Worm (Caenorhabditis elegans) whole organism, young adult: ENCODE data around the gene srh-127.

ENCODE experiments used
- F37B4.10 ChIP-seq: fragments of 200-800 bp; sonication (Bioruptor generic); IDR thresholded peaks from 2 replicates; pipeline ENCODE4 v1.3.6; 2022; ENCODE audit warnings: missing genetic modification characterization, missing compliant biosample characterization
- F57A8.1 ChIP-seq: fragments of 200-800 bp; sonication (Bioruptor generic); optimal IDR thresholded peaks from 2 replicates; lab custom pipeline; 2018; ENCODE audit warnings: mild to moderate bottlenecking, missing genetic modification characterization, moderate library complexity, missing compliant biosample characterization
- F57C9.4 ChIP-seq: sonication (generic microtip); optimal IDR thresholded peaks from 2 replicates; lab custom pipeline; 2017; ENCODE audit warnings: mild to moderate bottlenecking, missing genetic modification characterization, missing compliant biosample characterization
- K12H6.12 ChIP-seq: fragments of 200-800 bp; sonication (Bioruptor generic); optimal IDR thresholded peaks from 2 replicates; lab custom pipeline; 2018; ENCODE audit warnings: mild to moderate bottlenecking, missing genetic modification characterization, missing compliant biosample characterization
- ZK185.1 ChIP-seq: sonication (generic microtip); optimal IDR thresholded peaks from 2 replicates; lab custom pipeline; 2016; ENCODE audit warnings: mild to moderate bottlenecking, missing genetic modification characterization, missing compliant biosample characterization; ENCODE audit not compliant: poor library complexity, severe bottlenecking
- athp-1 ChIP-seq: sonication (generic microtip); optimal IDR thresholded peaks from 2 replicates; lab custom pipeline; 2017; ENCODE audit warnings: mild to moderate bottlenecking, missing genetic modification characterization, missing compliant biosample characterization
- attf-5 ChIP-seq: fragments of 200-800 bp; sonication (Bioruptor generic); optimal IDR thresholded peaks from 2 replicates; lab custom pipeline; 2018; ENCODE audit warnings: mild to moderate bottlenecking, missing genetic modification characterization, missing compliant biosample characterization
- bed-2 ChIP-seq: fragments of 200-800 bp; sonication (Bioruptor generic); IDR thresholded peaks from 2 replicates; pipeline ENCODE4 v1.3.6; 2022; ENCODE audit warnings: missing genetic modification reagents, missing genetic modification characterization, missing compliant biosample characterization
- ccch-3 ChIP-seq: fragments of 200-800 bp; sonication (Bioruptor generic); optimal IDR thresholded peaks from 2 replicates; lab custom pipeline; 2018; ENCODE audit warnings: mild to moderate bottlenecking, missing genetic modification characterization, missing compliant biosample characterization
- ceh-100 ChIP-seq: fragments of 200-800 bp; sonication (Bioruptor generic); IDR thresholded peaks from 2 replicates; pipeline ENCODE4 v1.3.6; 2022; ENCODE audit warnings: missing genetic modification reagents, missing genetic modification characterization, missing compliant biosample characterization
- ceh-58 ChIP-seq: fragments of 200-800 bp; sonication (Bioruptor generic); IDR thresholded peaks from 2 replicates; pipeline ENCODE4 v1.3.6; 2022; ENCODE audit warnings: missing genetic modification characterization, missing compliant biosample characterization
- ceh-79 ChIP-seq: sonication (generic microtip); optimal IDR thresholded peaks from 2 replicates; lab custom pipeline; 2017; ENCODE audit warnings: mild to moderate bottlenecking, missing genetic modification characterization, missing compliant biosample characterization
- die-1 ChIP-seq: sonication (generic microtip); optimal IDR thresholded peaks from 2 replicates; lab custom pipeline; 2016; ENCODE audit warnings: missing genotype, mild to moderate bottlenecking, missing genetic modification characterization, missing compliant biosample characterization
- dox-1 ChIP-seq: fragments of 200-800 bp; sonication (Bioruptor generic); IDR thresholded peaks from 2 replicates; pipeline ENCODE4 v1.3.6; 2022; ENCODE audit warnings: missing genetic modification reagents, missing genetic modification characterization, missing compliant biosample characterization
- dpl-1 ChIP-seq: fragments of 150-350 bp; optimal IDR thresholded peaks from 2 replicates; lab custom pipeline; 2014; ENCODE audit warnings: missing biosample characterization, missing genetic modification reagents, missing genetic modification characterization
- egrh-3 ChIP-seq: fragments of 200-800 bp; sonication (Bioruptor generic); IDR thresholded peaks from 2 replicates; pipeline ENCODE4 v1.3.6; 2022; ENCODE audit warnings: missing genetic modification reagents, missing genetic modification characterization, missing compliant biosample characterization
- fkh-3 ChIP-seq: sonication (generic microtip); optimal IDR thresholded peaks from 2 replicates; lab custom pipeline; 2016; ENCODE audit warnings: mild to moderate bottlenecking, missing genetic modification characterization, missing compliant biosample characterization
- gei-17 ChIP-seq: fragments of 200-800 bp; sonication (Bioruptor generic); optimal IDR thresholded peaks from 2 replicates; lab custom pipeline; 2018; ENCODE audit warnings: mild to moderate bottlenecking, missing genetic modification characterization, missing compliant biosample characterization
- hsf-1 ChIP-seq: fragments of 200-800 bp; sonication (Bioruptor generic); IDR thresholded peaks from 2 replicates; pipeline ENCODE4 v1.3.6; 2022; ENCODE audit warnings: missing genetic modification reagents, missing genetic modification characterization, missing compliant biosample characterization
- let-526 ChIP-seq: fragments of 200-800 bp; sonication (Bioruptor generic); IDR thresholded peaks from 2 replicates; pipeline ENCODE4 v1.3.6; 2022; ENCODE audit warnings: missing genetic modification reagents, missing genetic modification characterization, missing compliant biosample characterization
- lin-26 ChIP-seq: fragments of 200-800 bp; sonication (Bioruptor generic); IDR thresholded peaks from 2 replicates; pipeline ENCODE4 v1.3.6; 2022; ENCODE audit warnings: missing genetic modification reagents, missing genetic modification characterization, missing compliant biosample characterization
- lin-35 ChIP-seq, 3 experiments: fragments of 150-350 bp in 2 of 3; sonication (generic microtip) in 1 of 3; optimal IDR thresholded peaks; 2 replicates each; lab custom pipeline; 2014 to 2018; ENCODE audit warnings: missing biosample characterization in 3 of 3, missing genetic modification characterization in 3 of 3, missing genetic modification reagents in 3 of 3
- lin-54 ChIP-seq: fragments of 200-800 bp; sonication (Bioruptor generic); optimal IDR thresholded peaks from 2 replicates; lab custom pipeline; 2018; ENCODE audit warnings: mild to moderate bottlenecking, missing genetic modification characterization, missing compliant biosample characterization
- lir-1 ChIP-seq: fragments of 200-800 bp; sonication (Bioruptor generic); conservative IDR thresholded peaks from 2 replicates; pipeline ENCODE4 v1.3.6; 2022; ENCODE audit warnings: missing genetic modification reagents, missing genetic modification characterization, missing compliant biosample characterization
- madf-3 ChIP-seq: fragments of 200-800 bp; sonication (Bioruptor generic); IDR thresholded peaks from 2 replicates; pipeline ENCODE4 v1.3.6; 2022; ENCODE audit warnings: missing genetic modification reagents, missing genetic modification characterization, missing compliant biosample characterization
- mel-28 ChIP-seq: sonication (generic microtip); optimal IDR thresholded peaks from 2 replicates; lab custom pipeline; 2016; ENCODE audit warnings: borderline replicate concordance, mild to moderate bottlenecking, missing genetic modification characterization, missing compliant biosample characterization
- mes-4 ChIP-seq: sonication (generic microtip); optimal IDR thresholded peaks from 2 replicates; lab custom pipeline; 2016; ENCODE audit warnings: missing genotype, missing genetic modification characterization, missing compliant biosample characterization
- nfyb-1 ChIP-seq: fragments of 200-800 bp; sonication (Bioruptor generic); IDR thresholded peaks from 2 replicates; pipeline ENCODE4 v1.3.6; 2022; ENCODE audit warnings: missing genetic modification reagents, missing genetic modification characterization, missing compliant biosample characterization
- nhr-90 ChIP-seq: sonication (generic microtip); optimal IDR thresholded peaks from 2 replicates; lab custom pipeline; 2016; ENCODE audit warnings: missing genotype, mild to moderate bottlenecking, missing genetic modification characterization, missing compliant biosample characterization
- sea-2 ChIP-seq: fragments of 200-800 bp; sonication (Bioruptor generic); IDR thresholded peaks from 2 replicates; pipeline ENCODE4 v1.3.6; 2022; ENCODE audit warnings: missing genetic modification characterization, missing compliant biosample characterization
- sptf-2 ChIP-seq: fragments of 200-800 bp; sonication (Bioruptor generic); optimal IDR thresholded peaks from 2 replicates; lab custom pipeline; 2018; ENCODE audit warnings: mild to moderate bottlenecking, missing genetic modification characterization, missing compliant biosample characterization
- tlf-1 ChIP-seq: fragments of 200-800 bp; sonication (Bioruptor generic); optimal IDR thresholded peaks from 2 replicates; lab custom pipeline; 2018; ENCODE audit warnings: mild to moderate bottlenecking, missing genetic modification characterization, missing compliant biosample characterization
- unc-130 ChIP-seq: sonication (generic microtip); optimal IDR thresholded peaks from 2 replicates; lab custom pipeline; 2016; ENCODE audit warnings: missing genetic modification reagents, missing genetic modification characterization, missing compliant biosample characterization
- ztf-28 ChIP-seq: fragments of 200-800 bp; sonication (Bioruptor generic); IDR thresholded peaks from 2 replicates; pipeline ENCODE4 v1.3.6; 2022; ENCODE audit warnings: missing genetic modification reagents, missing genetic modification characterization, missing compliant biosample characterization

The srh-127 gene

DNA sequence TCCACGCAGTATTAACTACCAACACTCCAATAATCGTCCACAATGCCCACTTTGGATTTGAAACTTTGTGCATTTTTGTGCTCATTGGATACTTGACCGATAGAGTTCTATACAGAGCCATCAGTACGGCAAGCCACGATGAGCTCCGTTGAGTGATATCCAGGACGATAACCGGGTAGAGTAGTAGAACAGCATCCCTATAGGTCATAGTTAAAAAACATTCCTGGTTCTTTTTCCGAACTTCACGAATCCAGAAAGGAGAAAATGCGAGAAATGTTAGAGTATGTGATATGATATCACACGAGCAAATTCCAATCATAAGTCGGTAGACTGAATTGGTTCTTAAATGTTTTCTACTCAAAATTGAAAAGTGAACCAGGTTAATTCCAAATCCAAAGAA is 4.8 kb upstream of the srh-127 start:
- TF ChIP-seq ZK185.1 (tag; lab: Kevin White, UChicago) (no peak), fkh-3 (tag; lab: Kevin White, UChicago) (no peak), sptf-2 (no peak), gei-17 (GFP tag; lab: Kevin White, UChicago) (no peak), hsf-1 (GFP tag; lab: Robert Waterston, UW) (no peak), dox-1 (no peak), lin-54 (no peak), tlf-1 (GFP tag; lab: Kevin White, UChicago) (no peak), nhr-90 (tag; lab: Kevin White, UChicago) (no peak)

DNA sequence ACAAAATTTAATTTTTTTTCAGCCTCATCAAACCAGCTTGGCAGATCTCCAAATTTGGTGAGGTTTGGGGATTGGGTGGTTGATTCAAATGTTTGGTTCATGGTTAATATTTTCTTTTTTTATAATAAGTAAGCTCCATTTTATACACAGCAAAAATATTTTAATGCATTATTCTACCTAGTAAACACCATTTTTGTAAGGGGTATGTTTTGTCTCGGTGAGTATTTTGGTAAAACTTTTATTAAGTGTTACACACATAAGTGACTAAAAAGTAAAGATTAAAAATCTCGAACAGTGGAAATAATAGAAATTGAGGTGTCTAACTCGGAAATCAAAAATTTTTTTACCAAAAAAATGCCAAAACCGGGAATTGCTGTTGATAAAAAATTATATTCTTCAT is 4.4 kb upstream of the srh-127 start, which contains the start of gene srw-4:
srw-4 (minus strand) TSS at position 101 of the 400 bp plus-strand sequence.
- TF ChIP-seq ccch-3 (GFP tag; lab: Kevin White, UChicago) (no peak), ceh-100 (no peak), mel-28 (tag; lab: Kevin White, UChicago) (no peak), die-1 (no peak), attf-5 (GFP tag; lab: Kevin White, UChicago) (no peak), bed-2 (GFP tag; lab: Robert Waterston, UW) (no peak), ztf-28 (no peak), F57C9.4 (no peak), ceh-79 (tag; lab: Kevin White, UChicago) (no peak), athp-1 (no peak), ZK185.1 (tag; lab: Kevin White, UChicago) (no peak), dpl-1 (GFP tag; lab: Kevin White, UChicago) (no peak), F37B4.10 (no peak), unc-130 (GFP tag; lab: Kevin White, UChicago) (no peak)
- TF ChIP-seq, all 124 proteins: peak for 0

DNA sequence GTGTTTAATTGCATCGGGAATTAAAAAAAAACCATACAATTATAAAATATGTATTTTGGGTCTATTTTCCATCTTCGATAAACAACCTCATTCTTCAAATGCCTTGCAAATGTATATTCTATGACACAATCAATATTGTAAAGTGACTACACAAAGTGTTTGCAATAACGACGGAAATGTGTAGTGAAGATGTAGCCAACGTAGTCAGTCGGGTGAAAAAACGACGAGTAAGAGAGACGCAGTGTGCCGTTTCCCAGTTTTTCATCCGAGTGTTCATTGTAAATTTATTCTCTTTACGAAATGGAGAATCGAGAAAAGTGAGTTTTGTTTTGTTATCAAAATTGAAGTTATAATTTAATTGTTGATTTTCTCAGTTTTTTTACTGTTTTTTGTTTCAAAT is 1.1 kb upstream of the srh-127 start, which contains the start of gene F37B4.15:
F37B4.15 (plus strand) TSS at position 301 of the 400 bp plus-strand sequence.
- TF ChIP-seq fkh-3 (tag; lab: Kevin White, UChicago), result no peak
- no peak for TF ChIP-seq lir-1
- TF ChIP-seq ceh-58 (GFP tag; lab: Robert Waterston, UW), result no peak
- no peak for TF ChIP-seq F57A8.1 (GFP tag; lab: Kevin White, UChicago)
- TF ChIP-seq sea-2, result no peak
- no peak for TF ChIP-seq die-1

DNA sequence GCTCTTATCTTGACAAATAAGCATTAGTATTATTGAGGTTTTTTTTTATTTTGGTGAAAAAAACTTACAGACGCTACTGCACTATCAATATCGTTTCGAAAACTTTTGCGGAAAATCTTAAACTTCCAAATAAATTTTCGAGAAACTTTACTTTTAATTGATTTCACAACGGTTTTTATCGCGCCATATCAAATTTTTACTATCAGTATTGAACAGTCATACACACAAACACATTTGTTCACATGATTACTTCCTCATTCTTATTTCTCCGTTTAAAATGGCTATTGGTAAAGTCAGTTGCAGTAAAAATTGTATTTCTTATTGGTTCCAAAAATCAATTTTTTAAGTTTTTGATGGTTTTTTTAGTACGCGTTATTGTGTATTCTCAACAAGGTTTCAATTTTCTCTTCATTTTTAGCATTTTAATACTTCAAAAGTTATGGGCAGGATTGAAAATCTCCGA is 3.2 kb downstream of the srh-127 start, which contains the start of gene pals-32:
pals-32 (plus strand) TSS at position 413 of the 463 bp plus-strand sequence.
- TF ChIP-seq K12H6.12 (tag; lab: Kevin White, UChicago) (no peak), athp-1 (no peak)

DNA sequence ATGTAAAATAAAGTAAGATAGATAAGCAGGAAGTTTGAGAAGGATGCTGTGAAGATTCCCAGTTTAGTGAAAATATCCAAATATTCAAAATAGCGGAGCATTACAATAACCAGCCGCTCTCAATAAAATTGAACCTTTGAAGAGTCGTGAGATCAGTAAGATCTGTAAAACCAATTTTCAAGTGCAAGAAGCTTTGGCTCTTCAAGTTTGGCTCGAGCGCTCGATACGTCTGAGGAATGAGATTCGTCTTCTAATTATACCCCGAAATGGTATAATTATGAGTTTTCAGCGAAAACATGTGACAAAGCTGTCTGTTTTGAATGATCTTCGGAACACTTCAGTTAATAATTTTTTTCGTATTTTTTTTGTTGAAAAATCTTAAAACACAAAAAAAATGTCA is 6.8 kb downstream of the srh-127 start, which contains the start of gene str-46:
str-46 (minus strand) TSS at position 101 of the 400 bp plus-strand sequence.
- TF ChIP-seq madf-3 (GFP tag; lab: Robert Waterston, UW) (no peak), mes-4 (tag; lab: Kevin White, UChicago) (no peak), nfyb-1 (GFP tag; lab: Robert Waterston, UW) (no peak), lin-35 (GFP tag; optimal IDR thresholded peaks at IDR 0.05; lab: Kevin White, UChicago) (no peak), lin-26 (GFP tag; lab: Robert Waterston, UW) (no peak), let-526 (GFP tag; lab: Robert Waterston, UW) (no peak), egrh-3 (GFP tag; lab: Robert Waterston, UW) (no peak)
